Worm (Caenorhabditis elegans) whole organism, L1 larva: ENCODE measurements around the gene Y39B6A.9.

ENCODE experiments used
- C34B4.2 ChIP-seq: sonication (generic microtip); optimal IDR thresholded peaks from 2 replicates; lab custom pipeline; 2017; ENCODE audit warnings: mild to moderate bottlenecking, missing genetic modification characterization, missing compliant biosample characterization
- F16B12.6 ChIP-seq: fragments of 150-350 bp; optimal IDR thresholded peaks from 2 replicates; lab custom pipeline; 2014; ENCODE audit warnings: missing biosample characterization, missing genetic modification characterization
- Y116A8C.19 ChIP-seq: sonication (generic microtip); optimal IDR thresholded peaks from 2 replicates; lab custom pipeline; 2016; ENCODE audit warnings: missing compliant biosample characterization, missing genetic modification characterization, borderline replicate concordance
- alr-1 ChIP-seq: fragments of 200-800 bp; sonication (Bioruptor generic); optimal IDR thresholded peaks from 2 replicates; lab custom pipeline; 2018; ENCODE audit warnings: borderline replicate concordance, mild to moderate bottlenecking, missing genetic modification characterization, missing compliant biosample characterization
- aly-2 ChIP-seq: fragments of 150-350 bp; optimal IDR thresholded peaks from 2 replicates; lab custom pipeline; 2014; ENCODE audit warnings: missing biosample characterization, missing genetic modification characterization
- ama-1 ChIP-seq: fragments of 150-350 bp; optimal IDR thresholded peaks from 2 replicates; lab custom pipeline; 2014
- ceh-8 ChIP-seq: fragments of 200-800 bp; sonication (Bioruptor generic); optimal IDR thresholded peaks from 2 replicates; lab custom pipeline; 2018; ENCODE audit warnings: mild to moderate bottlenecking, missing genetic modification characterization, moderate library complexity, missing compliant biosample characterization
- ceh-82 ChIP-seq, 3 experiments: fragments of 150-350 bp in 1 of 3; sonication (generic microtip) in 2 of 3; optimal IDR thresholded peaks; 2 replicates each; lab custom pipeline; 2014 to 2017; ENCODE audit warnings: missing biosample characterization in 3 of 3, missing genetic modification characterization in 3 of 3
- efl-1 ChIP-seq, 4 experiments: fragments of 150-350 bp; optimal IDR thresholded peaks in 3 of 4; peaks in 1 of 4; 1 replicate in 1 of 4; 2 replicates in 3 of 4; lab custom pipeline; 2014; ENCODE audit warnings: missing biosample characterization in 2 of 4, missing genetic modification characterization in 2 of 4, missing genetic modification reagents in 2 of 4
- egl-27 ChIP-seq, 2 experiments: fragments of 150-350 bp in 1 of 2; sonication (generic microtip); optimal IDR thresholded peaks; 3 replicates each; lab custom pipeline; 2017 to 2018; ENCODE audit warnings: missing biosample characterization in 2 of 2, missing genetic modification characterization in 2 of 2, missing genetic modification reagents in 2 of 2
- fkh-8 ChIP-seq: sonication (generic microtip); optimal IDR thresholded peaks from 2 replicates; lab custom pipeline; 2016; ENCODE audit warnings: mild to moderate bottlenecking, missing genetic modification characterization, missing compliant biosample characterization
- hlh-4 ChIP-seq: sonication (generic microtip); optimal IDR thresholded peaks from 2 replicates; lab custom pipeline; 2016; ENCODE audit warnings: mild to moderate bottlenecking, missing genetic modification characterization, missing compliant biosample characterization
- isw-1 ChIP-seq: fragments of 200-800 bp; sonication (Bioruptor generic); IDR thresholded peaks from 2 replicates; pipeline ENCODE4 v1.3.6; 2022; ENCODE audit warnings: missing genetic modification characterization, missing compliant biosample characterization
- jun-1 ChIP-seq: fragments of 150-350 bp; optimal IDR thresholded peaks from 2 replicates; lab custom pipeline; 2014; ENCODE audit warnings: missing biosample characterization, missing genetic modification reagents, missing genetic modification characterization
- lin-13 ChIP-seq: fragments of 150-350 bp; optimal IDR thresholded peaks from 2 replicates; lab custom pipeline; 2014; ENCODE audit warnings: missing biosample characterization, missing genetic modification reagents, missing genetic modification characterization
- lin-14 ChIP-seq: fragments of 200-800 bp; sonication (Bioruptor generic); optimal IDR thresholded peaks from 2 replicates; lab custom pipeline; 2018; ENCODE audit warnings: mild to moderate bottlenecking, missing genetic modification characterization, moderate library complexity, missing compliant biosample characterization
- lin-15B ChIP-seq: fragments of 150-350 bp; sonication (generic microtip); optimal IDR thresholded peaks from 3 replicates; lab custom pipeline; 2014; ENCODE audit warnings: missing biosample characterization, missing genetic modification characterization
- lsy-2 ChIP-seq, 2 experiments: fragments of 150-350 bp; optimal IDR thresholded peaks; 2 replicates each; lab custom pipeline; 2014; ENCODE audit warnings: missing biosample characterization in 2 of 2, missing genetic modification characterization in 2 of 2
- mdl-1 ChIP-seq, 2 experiments: fragments of 150-350 bp; optimal IDR thresholded peaks; 2 replicates each; lab custom pipeline; 2014 to 2017; ENCODE audit warnings: missing biosample characterization in 2 of 2, missing genetic modification characterization in 2 of 2, inconsistent platforms in 1 of 2
- mef-2 ChIP-seq: fragments of 150-350 bp; optimal IDR thresholded peaks from 2 replicates; lab custom pipeline; 2014; ENCODE audit warnings: missing biosample characterization, missing genetic modification characterization
- nhr-11 ChIP-seq: fragments of 150-350 bp; optimal IDR thresholded peaks from 2 replicates; lab custom pipeline; 2014; ENCODE audit warnings: missing biosample characterization, missing genetic modification characterization
- nhr-19 ChIP-seq: fragments of 200-800 bp; sonication (Bioruptor generic); conservative IDR thresholded peaks from 2 replicates; pipeline ENCODE4 v1.3.6; 2022; ENCODE audit warnings: missing genetic modification characterization, missing compliant biosample characterization
- nhr-20 ChIP-seq: sonication (generic microtip); optimal IDR thresholded peaks from 2 replicates; lab custom pipeline; 2016; ENCODE audit warnings: mild to moderate bottlenecking, missing genetic modification characterization, missing compliant biosample characterization
- nhr-76 ChIP-seq: sonication (generic microtip); optimal IDR thresholded peaks from 2 replicates; lab custom pipeline; 2017; ENCODE audit warnings: missing biosample characterization, missing genetic modification characterization
- nhr-85 ChIP-seq: sonication (generic microtip); peaks from one replicate; lab custom pipeline; 2016; ENCODE audit warnings: missing genetic modification characterization, inconsistent platforms, missing compliant biosample characterization
- nhr-90 ChIP-seq: sonication (generic microtip); optimal IDR thresholded peaks from 2 replicates; lab custom pipeline; 2016; ENCODE audit warnings: mild to moderate bottlenecking, missing genetic modification characterization, missing compliant biosample characterization; ENCODE audit not compliant: poor library complexity
- pqm-1 ChIP-seq: sonication (generic microtip); optimal IDR thresholded peaks from 3 replicates; lab custom pipeline; 2017; ENCODE audit warnings: missing biosample characterization, missing genetic modification characterization
- snpc-4 ChIP-seq: fragments of 150-350 bp; optimal IDR thresholded peaks from 2 replicates; lab custom pipeline; 2014; ENCODE audit warnings: missing biosample characterization, missing genetic modification characterization
- sptf-1 ChIP-seq: fragments of 150-350 bp; optimal IDR thresholded peaks from 2 replicates; lab custom pipeline; 2014; ENCODE audit warnings: missing biosample characterization, missing genetic modification characterization
- unc-62 ChIP-seq: fragments of 150-350 bp; optimal IDR thresholded peaks from 2 replicates; lab custom pipeline; 2014; ENCODE audit warnings: missing biosample characterization, missing genetic modification reagents, missing genetic modification characterization
- unc-98 ChIP-seq: fragments of 200-800 bp; sonication (Bioruptor generic); IDR thresholded peaks from 2 replicates; pipeline ENCODE4 v1.3.6; 2022; ENCODE audit warnings: missing genetic modification characterization, missing compliant biosample characterization
- vab-15 ChIP-seq: sonication (generic microtip); optimal IDR thresholded peaks from 2 replicates; lab custom pipeline; 2017; ENCODE audit warnings: missing genotype, mild to moderate bottlenecking, missing genetic modification characterization, missing compliant biosample characterization
- zag-1 ChIP-seq: fragments of 150-350 bp; optimal IDR thresholded peaks from 2 replicates; lab custom pipeline; 2014; ENCODE audit warnings: missing biosample characterization, missing genetic modification characterization
- ztf-11 ChIP-seq, 2 experiments: sonication (generic microtip); optimal IDR thresholded peaks; 2 replicates each; lab custom pipeline; 2016 to 2017; ENCODE audit warnings: missing genetic modification characterization in 2 of 2, missing biosample characterization in 1 of 2, missing compliant biosample characterization in 1 of 2
- ztf-4 ChIP-seq: fragments of 150-350 bp; optimal IDR thresholded peaks from 2 replicates; lab custom pipeline; 2014; ENCODE audit warnings: missing biosample characterization, missing genetic modification characterization

Gene Y39B6A.9

ce11 chrV:19136206-19136605 lies at the start of gene Y39B6A.9:
Gene Y39B6A.9, plus strand, starts transcription at chrV:19136506.
- no peak for TF ChIP-seq vab-15 (tag; lab: Kevin White, UChicago)
- TF ChIP-seq unc-62 (GFP tag; lab: Kevin White, UChicago), result no peak
- TF ChIP-seq F16B12.6 (tag; lab: Kevin White, UChicago), result no peak
- no peak for TF ChIP-seq nhr-11 (tag; lab: Kevin White, UChicago)
- no peak for TF ChIP-seq pqm-1
- TF ChIP-seq lin-15B (tag; lab: Kevin White, UChicago), result no peak
- no peak for TF ChIP-seq mef-2 (tag; lab: Kevin White, UChicago)
- TF ChIP-seq zag-1 (tag; lab: Kevin White, UChicago), result no peak
- TF ChIP-seq fkh-8 (tag; lab: Kevin White, UChicago), result no peak
- TF ChIP-seq nhr-90 (tag; lab: Kevin White, UChicago), result no peak
- no peak for TF ChIP-seq ceh-8 (GFP tag; lab: Kevin White, UChicago)
- TF ChIP-seq snpc-4 (tag; lab: Kevin White, UChicago), result no peak
- no peak for TF ChIP-seq lin-14 (GFP tag; lab: Kevin White, UChicago)
- TF ChIP-seq nhr-76, result no peak
- no peak for TF ChIP-seq nhr-20 (tag; lab: Kevin White, UChicago)
- TF ChIP-seq sptf-1 (tag; lab: Kevin White, UChicago), result no peak
- TF ChIP-seq aly-2 (tag; lab: Kevin White, UChicago), result no peak
- TF ChIP-seq Y116A8C.19 (tag; lab: Kevin White, UChicago), result no peak

ce11 chrV:19087426-19087825 lies 48.9 kb upstream of the Y39B6A.9 start, which contains the start of gene nhr-145:
Gene nhr-145, plus strand, starts transcription at chrV:19087723.
- TF ChIP-seq unc-62 (GFP tag; lab: Kevin White, UChicago) (no peak), nhr-19 (GFP tag; lab: Robert Waterston, UW) (peak; percentile 26), nhr-85 (peak; percentile 30)

ce11 chrV:19090885-19091284 lies 45.4 kb upstream of the Y39B6A.9 start:
- no peak for TF ChIP-seq jun-1 (tag; lab: Kevin White, UChicago)
- no peak for TF ChIP-seq egl-27 (tag; optimal IDR thresholded peaks at IDR 0.05; lab: Kevin White, UChicago)
- TF ChIP-seq F16B12.6 (tag; lab: Kevin White, UChicago), result no peak
- no peak for TF ChIP-seq lin-13 (GFP tag; lab: Kevin White, UChicago)
- TF ChIP-seq ama-1 (lab: Kevin White, UChicago), result no peak
- TF ChIP-seq C34B4.2 (tag; lab: Kevin White, UChicago), result no peak
- no peak for TF ChIP-seq nhr-76
- TF ChIP-seq unc-98 (GFP tag; lab: Robert Waterston, UW), result no peak
- no peak for TF ChIP-seq ztf-11 (tag; optimal IDR thresholded peaks at IDR 0.05; lab: Kevin White, UChicago)
- TF ChIP-seq isw-1 (GFP tag; lab: Robert Waterston, UW), result no peak
- TF ChIP-seq ztf-4 (tag; lab: Kevin White, UChicago), result no peak
- no peak for TF ChIP-seq hlh-4 (tag; lab: Kevin White, UChicago)
- TF ChIP-seq lsy-2 (tag; optimal IDR thresholded peaks at IDR 0.05; lab: Kevin White, UChicago), result no peak
- no peak for TF ChIP-seq alr-1 (tag; lab: Kevin White, UChicago)
- no peak for TF ChIP-seq Y116A8C.19 (tag; lab: Kevin White, UChicago)
- no peak for TF ChIP-seq efl-1 (optimal IDR thresholded peaks at IDR 0.05; lab: Kevin White, UChicago)
- no peak for TF ChIP-seq efl-1 (GFP tag; optimal IDR thresholded peaks at IDR 0.05 in 1 of 2; lab: Kevin White, UChicago)
- TF ChIP-seq, all 84 proteins: peak for 0

ce11 chrV:19099504-19099903 lies 36.8 kb upstream of the Y39B6A.9 start:
- TF ChIP-seq ceh-82 (tag; optimal IDR thresholded peaks at IDR 0.05; lab: Kevin White, UChicago) (no peak), snpc-4 (tag; lab: Kevin White, UChicago) (no peak), egl-27 (tag; optimal IDR thresholded peaks at IDR 0.05; lab: Kevin White, UChicago) (no peak), mdl-1 (tag; optimal IDR thresholded peaks at IDR 0.05; lab: Kevin White, UChicago) (no peak), ceh-8 (GFP tag; lab: Kevin White, UChicago) (no peak), nhr-76 (no peak), efl-1 (optimal IDR thresholded peaks at IDR 0.05; lab: Kevin White, UChicago) (no peak), efl-1 (GFP tag; optimal IDR thresholded peaks at IDR 0.05 in 1 of 2; lab: Kevin White, UChicago) (peak in 1 of 2 experiments; percentile 39)
- TF ChIP-seq, all 84 proteins: peak for 1
